Worm (Caenorhabditis elegans): ENCODE measurements around the gene dcap-1.

DNA sequence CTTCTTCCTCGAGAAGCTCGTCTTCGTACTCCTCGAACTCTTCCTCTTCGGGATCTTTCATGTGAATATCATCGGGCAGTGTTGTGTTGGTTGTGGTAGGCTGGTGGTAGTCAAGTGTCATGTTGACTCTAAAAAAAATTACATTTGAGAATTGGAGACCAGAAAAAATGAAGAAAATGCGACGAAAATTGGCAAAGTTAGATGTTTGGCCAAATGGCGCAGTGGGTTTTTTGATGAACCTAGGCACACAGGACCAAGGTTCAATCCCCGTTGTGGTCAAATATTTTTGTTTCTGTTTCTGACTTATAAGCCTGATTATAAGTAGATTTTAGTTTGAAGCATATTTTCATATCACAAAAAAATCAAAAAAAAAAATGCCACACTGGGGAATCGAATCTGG is 8.5 kb upstream of the dcap-1 start:
- TF ChIP-seq cog-1 (tag; optimal IDR thresholded peaks at IDR 0.05) (no peak), med-1 (GFP tag; optimal IDR thresholded peaks at IDR 0.05; ENCODE audit: insufficient read depth) (no peak), ref-1 (GFP tag; conservative IDR thresholded peaks at IDR 0.05) (no peak), flt-1 (GFP tag; IDR thresholded peaks at IDR 0.05) (no peak), T22C8.4 (GFP tag; IDR thresholded peaks at IDR 0.05) (no peak)

All from whole organism, midembryonic.